Fruit fly (Drosophila melanogaster) whole organism, embryonic: Measurements from ENCODE around the gene CG31388.

ENCODE experiments used
- ATbp ChIP-seq: fragments of 200-800 bp; sonication (Bioruptor generic); optimal IDR thresholded peaks from 2 replicates; lab custom pipeline; 2017; ENCODE audit warnings: missing biosample characterization, mild to moderate bottlenecking, missing genetic modification characterization, missing genetic modification reagents
- Abd-B ChIP-seq: fragments of 200-800 bp; sonication (Bioruptor generic); optimal IDR thresholded peaks from 2 replicates; lab custom pipeline; 2018; ENCODE audit warnings: missing biosample characterization, mild to moderate bottlenecking, missing genetic modification characterization, moderate library complexity
- B-H2 ChIP-seq: fragments of 200-800 bp; sonication (Bioruptor generic); optimal IDR thresholded peaks from 2 replicates; lab custom pipeline; 2018; ENCODE audit warnings: missing biosample characterization, mild to moderate bottlenecking, missing genetic modification characterization
- CG10462 ChIP-seq: fragments of 200-800 bp; sonication (Bioruptor generic); optimal IDR thresholded peaks from 2 replicates; lab custom pipeline; 2016; ENCODE audit warnings: missing biosample characterization, missing genetic modification characterization
- CG13775 ChIP-seq: fragments of 200-800 bp; sonication (Bioruptor generic); optimal IDR thresholded peaks from 3 replicates; lab custom pipeline; 2017; ENCODE audit warnings: missing biosample characterization, mild to moderate bottlenecking, missing genetic modification characterization
- CG14014 ChIP-seq: fragments of 200-800 bp; sonication (Bioruptor generic); IDR thresholded peaks from 2 replicates; pipeline ENCODE4 v1.3.6; 2022; ENCODE audit warnings: missing biosample characterization, missing genetic modification characterization
- CG15514 ChIP-seq: fragments of 200-800 bp; sonication (Bioruptor generic); optimal IDR thresholded peaks from 3 replicates; lab custom pipeline; 2017; ENCODE audit warnings: missing biosample characterization, missing genetic modification characterization, mild to moderate bottlenecking, moderate library complexity, missing genetic modification reagents
- CG1603 ChIP-seq: fragments of 200-800 bp; sonication (Bioruptor generic); optimal IDR thresholded peaks from 2 replicates; lab custom pipeline; 2019; ENCODE audit warnings: missing biosample characterization, mild to moderate bottlenecking, missing genetic modification characterization, moderate library complexity
- CG17361 ChIP-seq: fragments of 200-800 bp; sonication (Bioruptor generic); IDR thresholded peaks from 3 replicates; pipeline ENCODE4 v1.3.6; 2022; ENCODE audit warnings: missing biosample characterization, missing genetic modification characterization
- CG17829 ChIP-seq: fragments of 200-800 bp; optimal IDR thresholded peaks from 2 replicates; lab custom pipeline; 2019; ENCODE audit warnings: missing biosample characterization, mild to moderate bottlenecking, missing genetic modification characterization, moderate library complexity
- CG30020 ChIP-seq: fragments of 200-800 bp; optimal IDR thresholded peaks from 2 replicates; lab custom pipeline; 2019; ENCODE audit warnings: missing biosample characterization, mild to moderate bottlenecking, missing genetic modification characterization, moderate library complexity
- CG34224 ChIP-seq: fragments of 200-800 bp; sonication (Bioruptor generic); IDR thresholded peaks from 3 replicates; pipeline ENCODE4 v1.3.6; 2022; ENCODE audit warnings: missing biosample characterization, missing genetic modification characterization; ENCODE audit not compliant: partially characterized antibody
- CG34422 ChIP-seq: fragments of 200-800 bp; sonication (Bioruptor generic); IDR thresholded peaks from 3 replicates; pipeline ENCODE4 v1.3.6; 2022; ENCODE audit warnings: missing biosample characterization, missing genetic modification characterization
- CG3726 ChIP-seq: fragments of 200-800 bp; sonication (Bioruptor generic); IDR thresholded peaks from 3 replicates; pipeline ENCODE4, ENCODE4 v1.3.6; 2022; ENCODE audit warnings: missing biosample characterization, missing genetic modification characterization
- CG43689 ChIP-seq: fragments of 200-800 bp; sonication (Bioruptor generic); IDR thresholded peaks from 2 replicates; pipeline ENCODE4 v1.3.6; 2022; ENCODE audit warnings: missing biosample characterization, missing genetic modification characterization
- CG4617 ChIP-seq: fragments of 200-800 bp; sonication (Bioruptor generic); optimal IDR thresholded peaks from 3 replicates; lab custom pipeline; 2016; ENCODE audit warnings: missing biosample characterization, missing genetic modification characterization, borderline replicate concordance
- CG7271 ChIP-seq: fragments of 200-800 bp; sonication (Bioruptor generic); optimal IDR thresholded peaks from 2 replicates; lab custom pipeline; 2018; ENCODE audit warnings: missing biosample characterization, mild to moderate bottlenecking, missing genetic modification characterization, moderate library complexity
- CG9609 ChIP-seq: fragments of 200-800 bp; sonication (Bioruptor generic); optimal IDR thresholded peaks from 3 replicates; lab custom pipeline; 2016; ENCODE audit warnings: missing biosample characterization, missing genetic modification characterization
- Dref ChIP-seq: fragments of 200-800 bp; sonication (Bioruptor generic); IDR thresholded peaks from 2 replicates; pipeline ENCODE4 v1.3.6; 2022; ENCODE audit warnings: missing biosample characterization, missing genetic modification characterization
- E2f2 ChIP-seq: fragments of 200-800 bp; sonication (Bioruptor generic); IDR thresholded peaks from 2 replicates; pipeline ENCODE4 v1.3.6; 2022; ENCODE audit warnings: missing biosample characterization, missing genetic modification characterization
- Fer2 ChIP-seq: fragments of 200-800 bp; sonication (Bioruptor generic); optimal IDR thresholded peaks from 2 replicates; lab custom pipeline; 2018; ENCODE audit warnings: missing biosample characterization, mild to moderate bottlenecking, missing genetic modification characterization, moderate library complexity
- HLH54F ChIP-seq: fragments of 200-800 bp; sonication (Bioruptor generic); optimal IDR thresholded peaks from 3 replicates; lab custom pipeline; 2016; ENCODE audit warnings: missing biosample characterization, missing genetic modification characterization
- Lhr ChIP-seq: fragments of 200-800 bp; sonication (Bioruptor generic); optimal IDR thresholded peaks from 3 replicates; lab custom pipeline; 2017; ENCODE audit warnings: mild to moderate bottlenecking, missing biosample characterization, missing genetic modification reagents, missing genetic modification characterization
- Spps ChIP-seq: fragments of 200-800 bp; sonication (Bioruptor generic); optimal IDR thresholded peaks from 2 replicates; lab custom pipeline; 2018; ENCODE audit warnings: missing biosample characterization, mild to moderate bottlenecking, missing genetic modification characterization
- Ssrp ChIP-seq: fragments of 200-800 bp; sonication (Bioruptor generic); optimal IDR thresholded peaks from 2 replicates; lab custom pipeline; 2018; ENCODE audit warnings: missing biosample characterization, mild to moderate bottlenecking, missing genetic modification characterization, moderate library complexity
- Tbp ChIP-seq: fragments of >200 bp; optimal IDR thresholded peaks from 2 replicates; lab custom pipeline; 2018; ENCODE audit warnings: missing biosample characterization, missing genetic modification characterization
- aop ChIP-seq: fragments of 200-800 bp; sonication (Bioruptor generic); IDR thresholded peaks from 2 replicates; pipeline ENCODE4 v1.3.6; 2022; ENCODE audit warnings: missing biosample characterization, missing genetic modification characterization
- bigmax ChIP-seq: fragments of 200-800 bp; sonication (Bioruptor generic); optimal IDR thresholded peaks from 2 replicates; lab custom pipeline; 2018; ENCODE audit warnings: missing biosample characterization, mild to moderate bottlenecking, missing genetic modification characterization
- br ChIP-seq: fragments of >200 bp; optimal IDR thresholded peaks from 2 replicates; lab custom pipeline; 2017
- caup ChIP-seq: fragments of 200-800 bp; sonication (Bioruptor generic); optimal IDR thresholded peaks from 3 replicates; lab custom pipeline; 2017; ENCODE audit warnings: missing biosample characterization, mild to moderate bottlenecking, missing genetic modification characterization, moderate library complexity; ENCODE audit not compliant: severe bottlenecking
- chinmo ChIP-seq: fragments of 200-800 bp; sonication (Bioruptor generic); IDR thresholded peaks from 4 replicates; pipeline ENCODE4 v1.3.6; 2022; ENCODE audit warnings: missing biosample characterization, missing genetic modification characterization; ENCODE audit not compliant: partially characterized antibody
- croc ChIP-seq: fragments of 200-800 bp; sonication (Bioruptor generic); conservative IDR thresholded peaks from 3 replicates; pipeline ENCODE4 v1.3.6; 2022; ENCODE audit warnings: missing biosample characterization, missing genetic modification characterization
- disco-r ChIP-seq: fragments of 200-800 bp; sonication (Bioruptor generic); optimal IDR thresholded peaks from 2 replicates; lab custom pipeline; 2016; ENCODE audit warnings: missing biosample characterization, missing genetic modification characterization
- ftz-f1 ChIP-seq: fragments of 200-800 bp; sonication (Bioruptor generic); optimal IDR thresholded peaks from 2 replicates; lab custom pipeline; 2016; ENCODE audit warnings: missing biosample characterization, missing genetic modification characterization
- gcm ChIP-seq: fragments of 200-800 bp; sonication (Bioruptor generic); optimal IDR thresholded peaks from 2 replicates; lab custom pipeline; 2019; ENCODE audit warnings: missing biosample characterization, mild to moderate bottlenecking, missing genetic modification characterization, moderate library complexity
- jumu ChIP-seq: fragments of 200-800 bp; sonication (Bioruptor generic); optimal IDR thresholded peaks from 3 replicates; lab custom pipeline; 2016; ENCODE audit warnings: missing biosample characterization, missing genetic modification characterization
- oc ChIP-seq: fragments of 200-800 bp; sonication (Bioruptor generic); optimal IDR thresholded peaks from 2 replicates; lab custom pipeline; 2018; ENCODE audit warnings: missing biosample characterization, mild to moderate bottlenecking, missing genetic modification characterization, moderate library complexity
- ranshi ChIP-seq: fragments of 200-800 bp; sonication (Bioruptor generic); IDR thresholded peaks from 2 replicates; pipeline ENCODE4 v1.3.6; 2022; ENCODE audit warnings: missing biosample characterization, missing genetic modification characterization
- rib ChIP-seq: fragments of 200-800 bp; sonication (Bioruptor generic); IDR thresholded peaks from 2 replicates; pipeline ENCODE4 v1.3.6; 2022; ENCODE audit warnings: missing biosample characterization, missing genetic modification characterization
- salm ChIP-seq: fragments of 200-800 bp; sonication (Bioruptor generic); optimal IDR thresholded peaks from 2 replicates; lab custom pipeline; 2018; ENCODE audit warnings: missing biosample characterization, mild to moderate bottlenecking, missing genetic modification characterization
- sens-2 ChIP-seq: fragments of 200-800 bp; sonication (Bioruptor generic); IDR thresholded peaks from 2 replicates; pipeline ENCODE4 v1.3.6; 2022; ENCODE audit warnings: missing biosample characterization, missing genetic modification characterization
- sim ChIP-seq: fragments of 200-800 bp; sonication (Bioruptor generic); IDR thresholded peaks from 2 replicates; pipeline ENCODE4 v1.3.6; 2022; ENCODE audit warnings: missing biosample characterization, missing genetic modification characterization
- sna ChIP-seq: fragments of 200-800 bp; sonication (Bioruptor generic); IDR thresholded peaks from 2 replicates; pipeline ENCODE4 v1.3.6; 2022; ENCODE audit warnings: missing biosample characterization, missing genetic modification characterization; ENCODE audit not compliant: partially characterized antibody
- so ChIP-seq: fragments of 200-800 bp; sonication (Bioruptor generic); IDR thresholded peaks from 3 replicates; pipeline ENCODE4 v1.3.6; 2022; ENCODE audit warnings: missing biosample characterization, missing genetic modification characterization
- tap ChIP-seq: fragments of 200-800 bp; optimal IDR thresholded peaks from 3 replicates; lab custom pipeline; 2019; ENCODE audit warnings: missing biosample characterization, mild to moderate bottlenecking, missing genetic modification characterization, moderate library complexity
- tio ChIP-seq: fragments of 200-800 bp; sonication (Bioruptor generic); optimal IDR thresholded peaks from 2 replicates; lab custom pipeline; 2017; ENCODE audit warnings: missing biosample characterization, missing genetic modification characterization, inconsistent platforms
- trh ChIP-seq: fragments of 200-800 bp; sonication (Bioruptor generic); optimal IDR thresholded peaks from 2 replicates; lab custom pipeline; 2016; ENCODE audit warnings: missing biosample characterization, missing genetic modification characterization
- unpg ChIP-seq: fragments of 200-800 bp; sonication (Bioruptor generic); optimal IDR thresholded peaks from 3 replicates; lab custom pipeline; 2018; ENCODE audit warnings: missing biosample characterization, mild to moderate bottlenecking, missing genetic modification characterization, moderate library complexity
- wdn ChIP-seq: fragments of 200-800 bp; sonication (Bioruptor generic); IDR thresholded peaks from 2 replicates; pipeline ENCODE4 v1.3.6; 2022; ENCODE audit warnings: missing biosample characterization, missing genetic modification characterization

The CG31388 gene

DNA sequence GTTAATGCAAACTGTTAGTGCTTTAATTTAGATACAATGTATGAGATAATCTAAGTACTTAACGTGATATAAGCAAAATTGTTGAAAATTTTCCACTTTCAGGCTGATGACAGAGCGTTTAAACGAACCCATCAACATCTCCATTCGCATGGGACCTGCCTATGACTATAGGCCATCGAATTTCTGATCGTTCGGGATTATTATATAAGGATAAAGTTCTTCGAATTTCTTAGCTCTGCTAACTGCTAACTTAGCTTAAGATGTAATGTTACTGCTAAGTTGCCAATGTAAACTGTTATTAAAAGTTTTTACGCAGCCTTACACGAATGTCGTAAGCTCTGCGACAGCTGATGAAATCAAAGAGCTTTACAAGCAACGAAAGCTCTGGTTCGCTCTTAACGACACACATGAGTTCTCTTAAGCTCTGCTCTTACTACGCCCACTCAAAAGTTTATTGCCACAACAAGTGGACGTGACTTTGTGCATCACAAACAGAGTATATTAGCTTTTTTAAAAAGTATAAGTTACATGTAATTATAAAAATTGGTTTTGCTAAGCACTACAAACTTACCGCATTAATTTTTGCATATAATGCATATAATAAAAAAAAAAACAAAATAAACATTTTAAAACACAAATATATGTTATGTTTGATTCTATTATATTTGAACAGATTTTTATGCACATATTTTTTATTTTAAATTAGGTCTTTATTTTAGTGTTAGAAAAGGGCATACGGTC lies 40.8 kb upstream of the CG31388 start (continued):
- peak; percentile 49 for TF ChIP-seq bigmax (GFP tag; lab: Kevin White, UChicago)
- peak; percentile 98 for TF ChIP-seq rib (GFP tag; lab: Robert Waterston, UW)
- TF ChIP-seq CG15514 (GFP tag; lab: Kevin White, UChicago), result peak; percentile 90
- TF ChIP-seq croc, result peak; percentile 99
- TF ChIP-seq so (GFP tag; lab: Robert Waterston, UW), result peak; percentile 98
- peak; percentile 46 for TF ChIP-seq ftz-f1 (GFP tag; lab: Kevin White, UChicago)
- peak; percentile 61 for TF ChIP-seq CG1603 (tag; lab: Kevin White, UChicago)
- TF ChIP-seq wdn, result peak; percentile 97
- TF ChIP-seq sens-2, result peak; percentile 82
- TF ChIP-seq unpg (GFP tag; lab: Kevin White, UChicago), result peak; percentile 98
- TF ChIP-seq CG30020 (tag; lab: Kevin White, UChicago), result peak; percentile 75
- no peak for TF ChIP-seq br (lab: Kevin White, UChicago)
- TF ChIP-seq chinmo (GFP tag; lab: Robert Waterston, UW), result peak; percentile 78; the same call in 2 of the 4 replicates
- TF ChIP-seq Fer2 (tag; lab: Kevin White, UChicago), result peak; percentile 97
- TF ChIP-seq jumu (GFP tag; lab: Kevin White, UChicago), result peak; percentile 85
- TF ChIP-seq disco-r (GFP tag; lab: Kevin White, UChicago), result peak; percentile 31
- peak; percentile 93 for TF ChIP-seq Lhr (GFP tag; lab: Kevin White, UChicago)
- peak; percentile 97 for TF ChIP-seq ATbp (GFP tag; lab: Kevin White, UChicago)
- peak; percentile 98 for TF ChIP-seq CG14014
- no peak for TF ChIP-seq Tbp (GFP tag; lab: Kevin White, UChicago)
- peak; percentile 96 for TF ChIP-seq tio
- TF ChIP-seq ranshi (GFP tag; lab: Robert Waterston, UW), result peak; percentile 97
- TF ChIP-seq salm (tag; lab: Kevin White, UChicago), result peak; percentile 97
- TF ChIP-seq CG17361 (GFP tag; lab: Robert Waterston, UW), result peak; percentile 100
- no peak for TF ChIP-seq sna (GFP tag; lab: Robert Waterston, UW)
- no peak for TF ChIP-seq CG34224 (GFP tag; lab: Robert Waterston, UW)
- TF ChIP-seq CG4617 (GFP tag; lab: Kevin White, UChicago), result peak; percentile 86
- peak; percentile 96 for TF ChIP-seq CG17829 (tag; lab: Kevin White, UChicago)
- peak; percentile 98 for TF ChIP-seq caup
- peak; percentile 85 for TF ChIP-seq CG7271 (tag; lab: Kevin White, UChicago)
- peak; percentile 92 for TF ChIP-seq HLH54F
- peak; percentile 98 for TF ChIP-seq CG34422 (GFP tag; lab: Robert Waterston, UW)
- TF ChIP-seq CG43689 (GFP tag; lab: Robert Waterston, UW), result peak; percentile 95
- TF ChIP-seq oc (tag; lab: Kevin White, UChicago), result peak; percentile 97
- TF ChIP-seq B-H2 (GFP tag; lab: Kevin White, UChicago), result peak; percentile 93
- TF ChIP-seq tap (tag; lab: Kevin White, UChicago), result peak; percentile 89
- peak; percentile 97 for TF ChIP-seq gcm (GFP tag; lab: Kevin White, UChicago)
- peak; percentile 44 for TF ChIP-seq Dref
- peak; percentile 98 for TF ChIP-seq trh (GFP tag; lab: Kevin White, UChicago)
- peak; percentile 87 for TF ChIP-seq E2f2 (GFP tag; lab: Robert Waterston, UW)
- peak; percentile 98 for TF ChIP-seq CG13775 (GFP tag; lab: Kevin White, UChicago)
- TF ChIP-seq Ssrp (tag; lab: Kevin White, UChicago), result peak; percentile 100
- peak; percentile 88 for TF ChIP-seq CG9609 (GFP tag; lab: Kevin White, UChicago)
- peak; percentile 94 for TF ChIP-seq Spps
- TF ChIP-seq CG3726, result peak; percentile 96
- TF ChIP-seq aop (GFP tag; lab: Robert Waterston, UW), result no peak
- TF ChIP-seq CG10462 (GFP tag; lab: Kevin White, UChicago), result peak; percentile 91
- TF ChIP-seq Abd-B (GFP tag; lab: Kevin White, UChicago), result peak; percentile 100
- peak; percentile 92 for TF ChIP-seq sim (GFP tag; lab: Robert Waterston, UW)
